Fruit fly (Drosophila melanogaster): ENCODE data around the gene hzg.
A peak's percentile ranks its signal among the peaks of the same experiment; 100 is the strongest.

Gene hzg

dm6 chr3L:16016911-16017310 lies 12.4 kb upstream of the hzg start (continued):
- TF ChIP-seq CG8765 (GFP tag; IDR thresholded peaks at IDR 0.05) = no peak
- no peak for TF ChIP-seq sim (GFP tag; IDR thresholded peaks at IDR 0.05)
- TF ChIP-seq CG16815 (GFP tag; optimal IDR thresholded peaks at IDR 0.05) = no peak
- peak; percentile 1 for TF ChIP-seq CG8388 (GFP tag; optimal IDR thresholded peaks at IDR 0.05)
- no peak for TF ChIP-seq CG5180 (GFP tag; optimal IDR thresholded peaks at IDR 0.05)
- TF ChIP-seq unpg (GFP tag; optimal IDR thresholded peaks at IDR 0.05) = no peak
- TF ChIP-seq odd (GFP tag; optimal IDR thresholded peaks at IDR 0.05) = no peak
- no peak for TF ChIP-seq CG15011 (GFP tag; optimal IDR thresholded peaks at IDR 0.05)
- TF ChIP-seq tin (GFP tag; optimal IDR thresholded peaks at IDR 0.05) = peak; percentile 3
- TF ChIP-seq HLHmδ (GFP tag; optimal IDR thresholded peaks at IDR 0.05) = no peak
- no peak for TF ChIP-seq inv (GFP tag; IDR thresholded peaks at IDR 0.05; ENCODE audit: partially characterized antibody)
- TF ChIP-seq Blimp-1 (GFP tag; optimal IDR thresholded peaks at IDR 0.05) = peak; percentile 46
- no peak for TF ChIP-seq CG17359 (tag; optimal IDR thresholded peaks at IDR 0.05)
- TF ChIP-seq twi (tag; optimal IDR thresholded peaks at IDR 0.05) = no peak
- TF ChIP-seq her (GFP tag; optimal IDR thresholded peaks at IDR 0.05) = no peak
- no peak for TF ChIP-seq CG17912 (GFP tag; optimal IDR thresholded peaks at IDR 0.05)
- no peak for TF ChIP-seq nerfin-1 (tag; optimal IDR thresholded peaks at IDR 0.05)
- peak; percentile 14 for TF ChIP-seq CG12391 (tag; optimal IDR thresholded peaks at IDR 0.05)
- no peak for TF ChIP-seq hbn (GFP tag; IDR thresholded peaks at IDR 0.05; ENCODE audit: partially characterized antibody)
- TF ChIP-seq E2f2 (GFP tag; IDR thresholded peaks at IDR 0.05) = no peak
- no peak for TF ChIP-seq pho (GFP tag; optimal IDR thresholded peaks at IDR 0.05)
- TF ChIP-seq MESR4 (GFP tag; optimal IDR thresholded peaks at IDR 0.05) = no peak
- no peak for TF ChIP-seq mirr (GFP tag; optimal IDR thresholded peaks at IDR 0.05)
- TF ChIP-seq CG10209 (GFP tag; optimal IDR thresholded peaks at IDR 0.05) = no peak
- TF ChIP-seq Hr51 (GFP tag; optimal IDR thresholded peaks at IDR 0.05) = no peak
- no peak for TF ChIP-seq CG1233 (GFP tag; optimal IDR thresholded peaks at IDR 0.05)
- TF ChIP-seq CG10565 (GFP tag; optimal IDR thresholded peaks at IDR 0.05) = no peak
- no peak for TF ChIP-seq Ets97D (GFP tag; optimal IDR thresholded peaks at IDR 0.05)
- no peak for TF ChIP-seq seq (GFP tag; IDR thresholded peaks at IDR 0.05)
- no peak for TF ChIP-seq kni (GFP tag; optimal IDR thresholded peaks at IDR 0.05)
- no peak for TF ChIP-seq CG18599 (GFP tag; optimal IDR thresholded peaks at IDR 0.05)
- TF ChIP-seq CG8478 (optimal IDR thresholded peaks at IDR 0.05) = no peak
- TF ChIP-seq CG17385 (GFP tag; optimal IDR thresholded peaks at IDR 0.05) = no peak
- TF ChIP-seq hkb (optimal IDR thresholded peaks at IDR 0.05) = no peak
- no peak for TF ChIP-seq hkb (GFP tag; IDR thresholded peaks at IDR 0.05)
- TF ChIP-seq CG30431 (GFP tag; optimal IDR thresholded peaks at IDR 0.05) = no peak
- TF ChIP-seq YL-1 (GFP tag; optimal IDR thresholded peaks at IDR 0.05) = no peak
- TF ChIP-seq CG18262 (tag; optimal IDR thresholded peaks at IDR 0.05) = peak; percentile 54
- no peak for TF ChIP-seq nau (GFP tag; optimal IDR thresholded peaks at IDR 0.05)
- no peak for TF ChIP-seq CG11723 (GFP tag; optimal IDR thresholded peaks at IDR 0.05)
- TF ChIP-seq CG5245 (GFP tag; optimal IDR thresholded peaks at IDR 0.05) = no peak
- no peak for TF ChIP-seq C15 (GFP tag; IDR thresholded peaks at IDR 0.05)
- TF ChIP-seq dmrt99B (tag; optimal IDR thresholded peaks at IDR 0.05) = peak; percentile 11
- TF ChIP-seq emc (GFP tag; optimal IDR thresholded peaks at IDR 0.05) = no peak
- no peak for TF ChIP-seq vnd (GFP tag; IDR thresholded peaks at IDR 0.05; ENCODE audit: partially characterized antibody)
- TF ChIP-seq CG12236 (GFP tag; optimal IDR thresholded peaks at IDR 0.05) = no peak
- TF ChIP-seq TFAM (GFP tag; optimal IDR thresholded peaks at IDR 0.05) = no peak
- TF ChIP-seq CG13287 (GFP tag; IDR thresholded peaks at IDR 0.05; ENCODE audit: partially characterized antibody) = no peak
- TF ChIP-seq trh (GFP tag; optimal IDR thresholded peaks at IDR 0.05) = no peak
- TF ChIP-seq vfl (GFP tag; optimal IDR thresholded peaks at IDR 0.05) = no peak
- no peak for TF ChIP-seq Atf6 (GFP tag; IDR thresholded peaks at IDR 0.05)
